Fruit fly (Drosophila melanogaster): Measurements from ENCODE around the gene CG43317.

CG43317 gene

DNA sequence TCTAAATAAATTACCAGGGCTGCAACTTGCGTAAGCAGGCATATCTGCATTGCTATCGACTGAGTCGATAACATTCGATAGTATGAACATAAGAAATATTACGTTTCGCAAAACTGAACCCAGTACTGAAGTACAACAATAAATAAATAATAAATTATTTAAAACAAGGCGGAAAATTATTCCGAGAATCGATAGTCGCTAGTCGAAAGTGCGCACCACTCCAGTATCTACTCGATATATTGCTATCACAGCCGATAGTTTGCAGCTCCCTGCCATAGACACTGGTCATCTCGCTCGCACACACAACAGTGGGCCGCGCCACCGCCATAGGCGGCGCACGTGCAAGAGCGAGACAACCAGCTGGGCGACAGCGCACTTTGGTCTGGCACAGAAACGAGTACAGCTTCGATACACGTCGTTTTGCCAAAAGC, 40.8 kb downstream of the CG43317 start, which contains the start of gene nsl1:
Gene nsl1 (plus strand): TSS at position 411 of the 431 bp plus-strand sequence.
- TF ChIP-seq D1 (tag; optimal IDR thresholded peaks at IDR 0.05), result no peak
- TF ChIP-seq CG4496 (GFP tag; IDR thresholded peaks at IDR 0.05), result peak; percentile 72; the same call in 2 of the 3 replicates
- peak; percentile 63 for TF ChIP-seq Pif1B (GFP tag; optimal IDR thresholded peaks at IDR 0.05)
- no peak for TF ChIP-seq CG9948 (tag; optimal IDR thresholded peaks at IDR 0.05)
- TF ChIP-seq rn (GFP tag; IDR thresholded peaks at IDR 0.05), result 0 out of 2 replicates have a peak, but pooled peaks have one; percentile 18
- TF ChIP-seq EcR (GFP tag; optimal IDR thresholded peaks at IDR 0.05), result no peak
- TF ChIP-seq CG14655 (GFP tag; optimal IDR thresholded peaks at IDR 0.05), result no peak
- 0 out of 2 replicates have a peak, but pooled peaks have one; percentile 22 for TF ChIP-seq CG12605 (GFP tag; IDR thresholded peaks at IDR 0.05)
- TF ChIP-seq CG13204 (GFP tag; optimal IDR thresholded peaks at IDR 0.05), result no peak
- TF ChIP-seq CG17806 (tag; optimal IDR thresholded peaks at IDR 0.05), result no peak
- peak; percentile 39; the same call in 1 of the 3 replicates for TF ChIP-seq fd96Ca (GFP tag; IDR thresholded peaks at IDR 0.05)
- no peak for TF ChIP-seq CG8301 (tag; optimal IDR thresholded peaks at IDR 0.05)
- peak; percentile 31 for TF ChIP-seq CG15710 (tag; optimal IDR thresholded peaks at IDR 0.05)
- no peak for TF ChIP-seq CG10348 (GFP tag; IDR thresholded peaks at IDR 0.05)
- TF ChIP-seq CG32121 (GFP tag; IDR thresholded peaks at IDR 0.05), result no peak
- peak; percentile 58 for TF ChIP-seq Snoo (tag; optimal IDR thresholded peaks at IDR 0.05)
- peak; percentile 51 for TF ChIP-seq Ets98B (GFP tag; IDR thresholded peaks at IDR 0.05)
- TF ChIP-seq CG34367 (tag; optimal IDR thresholded peaks at IDR 0.05), result peak; percentile 4
- TF ChIP-seq gl (tag; optimal IDR thresholded peaks at IDR 0.05), result peak; percentile 56
- peak; percentile 34 for TF ChIP-seq CG8159 (tag; optimal IDR thresholded peaks at IDR 0.05)
- no peak for TF ChIP-seq Pif1A (GFP tag; optimal IDR thresholded peaks at IDR 0.05)

dm6 chr3R:15792427-15792826, 41.8 kb downstream of the CG43317 start, which contains the start of gene Acyp2:
Gene Acyp2, plus strand, starts transcription at chr3R:15792688.
- no peak for TF ChIP-seq Pif1B (GFP tag; optimal IDR thresholded peaks at IDR 0.05)
- TF ChIP-seq rn (GFP tag; IDR thresholded peaks at IDR 0.05), result no peak

DNA sequence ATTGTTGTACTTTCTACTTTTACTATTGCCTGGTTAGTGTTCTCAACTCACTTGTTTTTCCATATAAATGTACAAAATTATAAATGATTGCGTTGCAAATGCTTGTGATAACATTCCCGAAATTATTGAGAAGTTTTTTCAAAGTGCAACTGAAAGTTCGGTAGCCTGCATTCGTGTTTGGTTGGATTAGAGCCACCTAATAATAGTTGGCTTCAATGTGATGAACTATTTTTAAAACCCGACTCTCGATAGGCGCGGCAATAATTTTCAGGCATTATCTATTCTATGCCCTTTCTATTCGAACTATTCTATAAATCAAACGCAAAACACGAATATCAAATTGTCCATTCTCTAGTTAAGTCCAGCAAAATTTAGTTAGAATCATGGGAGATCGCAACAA, 46.0 kb downstream of the CG43317 start, which contains the start of gene Uros2:
Gene Uros2 (plus strand): TSS at position 301 of the 400 bp plus-strand sequence.
- TF ChIP-seq CG17806 (tag; optimal IDR thresholded peaks at IDR 0.05) (no peak), EcR (GFP tag; optimal IDR thresholded peaks at IDR 0.05) (no peak)

dm6 chr3R:15786538-15786937, 47.7 kb downstream of the CG43317 start, which contains the start of gene CG9590:
Gene CG9590, plus strand, starts transcription at chr3R:15786703.
- no peak for TF ChIP-seq CG8301 (tag; optimal IDR thresholded peaks at IDR 0.05)
- TF ChIP-seq CG17806 (tag; optimal IDR thresholded peaks at IDR 0.05), result no peak
- TF ChIP-seq CG9948 (tag; optimal IDR thresholded peaks at IDR 0.05), result no peak
- no peak for TF ChIP-seq CG13204 (GFP tag; optimal IDR thresholded peaks at IDR 0.05)
- no peak for TF ChIP-seq Pif1B (GFP tag; optimal IDR thresholded peaks at IDR 0.05)
- TF ChIP-seq CG34367 (tag; optimal IDR thresholded peaks at IDR 0.05), result no peak
- no peak for TF ChIP-seq EcR (GFP tag; optimal IDR thresholded peaks at IDR 0.05)
- TF ChIP-seq D1 (tag; optimal IDR thresholded peaks at IDR 0.05), result no peak
- TF ChIP-seq Ets98B (GFP tag; IDR thresholded peaks at IDR 0.05), result no peak
- no peak for TF ChIP-seq CG14655 (GFP tag; optimal IDR thresholded peaks at IDR 0.05)
- no peak for TF ChIP-seq CG32121 (GFP tag; IDR thresholded peaks at IDR 0.05)
- no peak for TF ChIP-seq gl (tag; optimal IDR thresholded peaks at IDR 0.05)

dm6 chr3R:15784298-15784697, 49.9 kb downstream of the CG43317 start:
- TF ChIP-seq CG13204 (GFP tag; optimal IDR thresholded peaks at IDR 0.05) (no peak), CG4496 (GFP tag; IDR thresholded peaks at IDR 0.05) (no peak), CG10348 (GFP tag; IDR thresholded peaks at IDR 0.05) (no peak)

Data from whole organism, pupa.